Worm (Caenorhabditis elegans): ENCODE data around the gene F37C4.6.

- TF ChIP-seq cog-1 (tag; optimal IDR thresholded peaks at IDR 0.05) (no peak), ztf-29 (GFP tag; IDR thresholded peaks at IDR 0.05) (no peak), klf-2 (GFP tag; conservative IDR thresholded peaks at IDR 0.05) (no peak), tab-1 (GFP tag; IDR thresholded peaks at IDR 0.05) (no peak), T22C8.4 (GFP tag; IDR thresholded peaks at IDR 0.05) (no peak), ref-1 (GFP tag; conservative IDR thresholded peaks at IDR 0.05) (no peak), med-1 (GFP tag; optimal IDR thresholded peaks at IDR 0.05; ENCODE audit: insufficient read depth) (no peak)
Measured at ce11 chrIV:3888963-3889362, 10.8 kb upstream of the F37C4.6 start, which contains the start of gene oac-21.
